Worm (Caenorhabditis elegans): ENCODE results near the gene ttr-10.

- TF ChIP-seq ceh-63 (GFP tag; optimal IDR thresholded peaks at IDR 0.05) (no peak), nhr-76 (tag; optimal IDR thresholded peaks at IDR 0.05) (no peak), fos-1 (tag; optimal IDR thresholded peaks at IDR 0.05) (no peak), jun-1 (tag; optimal IDR thresholded peaks at IDR 0.05) (no peak), alr-1 (tag; optimal IDR thresholded peaks at IDR 0.05; ENCODE audit: borderline replicate concordance) (no peak), ceh-88 (GFP tag; IDR thresholded peaks at IDR 0.05) (no peak), ama-1 (optimal IDR thresholded peaks at IDR 0.05) (no peak)
Measured at ce11 chrV:7520077-7520476, 33.6 kb downstream of the ttr-10 start, which contains the start of gene srb-19.
